Fruit fly (Drosophila melanogaster): ENCODE data around the gene gcm.

DNA sequence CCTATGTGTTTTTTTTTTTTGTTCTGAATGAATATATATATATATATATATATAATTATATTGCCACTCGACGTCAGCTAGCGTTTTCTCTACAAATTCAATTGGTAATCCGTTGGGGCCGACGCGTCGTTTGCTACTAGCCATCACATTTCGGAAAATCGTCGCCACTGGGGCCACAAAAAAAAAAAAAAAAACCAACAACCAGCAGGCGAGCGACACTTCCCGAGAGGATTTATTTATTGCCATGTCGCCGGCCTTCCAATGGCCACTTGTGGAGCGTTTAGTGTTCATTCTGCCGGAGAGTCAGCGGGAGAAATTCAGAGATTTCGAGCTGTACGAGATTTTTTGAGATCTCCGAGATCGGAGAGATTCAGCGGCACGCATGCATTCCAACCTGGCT is 30.7 kb downstream of the gcm start:
- TF ChIP-seq CTCF (optimal IDR thresholded peaks at IDR 0.05): no peak
- TF ChIP-seq CG8478 (optimal IDR thresholded peaks at IDR 0.05): no peak

All from S2 (cell line).